Worm (Caenorhabditis elegans) whole organism, L4/young adult: Measurements from ENCODE around the gene srw-3.

Source experiments
- W03F9.2 ChIP-seq: fragments of 150-350 bp; optimal IDR thresholded peaks from 2 replicates; lab custom pipeline; 2014; ENCODE audit warnings: missing biosample characterization, missing genetic modification characterization
- him-1 ChIP-seq: sonication (generic microtip); optimal IDR thresholded peaks from 2 replicates; lab custom pipeline; 2016; ENCODE audit warnings: missing genotype, missing genetic modification reagents, missing genetic modification characterization, missing compliant biosample characterization

DNA sequence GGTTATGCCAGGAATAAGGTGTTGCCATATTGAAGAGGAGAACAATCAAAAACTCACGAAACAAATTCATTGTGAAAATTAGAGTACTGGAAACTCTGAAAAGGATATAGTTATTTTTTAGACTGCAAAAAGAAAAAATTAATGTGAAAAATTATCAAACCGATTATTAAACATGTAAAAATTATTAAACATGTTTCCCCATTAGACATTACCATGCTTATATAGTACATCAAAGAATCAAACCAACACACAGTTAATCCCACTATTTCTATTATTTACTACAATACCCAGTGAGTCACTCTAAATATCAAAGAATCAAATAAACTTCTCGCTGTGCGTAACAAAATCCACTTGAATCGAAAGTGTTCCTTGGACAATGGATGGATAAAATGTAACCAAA is 7.7 kb downstream of the srw-3 start, which contains the start of gene ZK105.13:
- no peak for TF ChIP-seq him-1 (tag; lab: Kevin White, UChicago)
- no peak for TF ChIP-seq W03F9.2
